Fruit fly (Drosophila melanogaster): Measurements from ENCODE around the gene Vinc.

DNA sequence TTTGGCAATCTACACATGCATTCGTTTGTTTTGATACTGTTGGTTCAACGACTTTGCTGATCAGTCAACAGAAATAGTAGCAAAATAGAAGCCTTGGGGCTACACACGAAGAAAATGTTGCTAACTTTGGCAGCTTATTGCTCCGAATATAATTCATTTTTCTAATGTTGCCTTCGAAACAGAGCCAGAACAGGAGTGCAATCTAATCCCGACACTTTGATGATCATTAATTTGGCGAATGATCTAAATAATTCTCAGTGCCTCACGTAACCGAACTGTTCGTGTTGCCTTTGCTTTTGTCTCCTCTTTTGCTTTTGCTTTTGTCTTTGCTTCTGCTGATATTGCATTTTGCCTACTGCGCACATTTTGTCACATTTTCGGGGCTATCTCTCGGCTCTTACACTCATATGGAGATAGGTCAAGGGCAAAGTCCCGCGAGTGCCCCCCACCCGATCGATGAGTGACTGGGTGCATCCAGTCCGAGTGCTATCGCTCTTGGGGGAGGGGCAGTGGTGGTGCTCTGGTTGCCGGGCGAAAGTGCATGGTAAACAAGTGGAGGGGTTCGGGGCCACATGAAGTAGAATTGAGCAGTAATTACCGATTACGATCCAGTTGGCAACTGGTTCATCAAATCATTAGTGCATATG, 26.2 kb downstream of the Vinc start:
- TF ChIP-seq pan (optimal IDR thresholded peaks at IDR 0.05) (no peak), Dll (optimal IDR thresholded peaks at IDR 0.05) (no peak)

Data from whole organism.